Worm (Caenorhabditis elegans) whole organism, L4 larva: ENCODE data around the gene F26A1.1.

Source experiments
- D1046.2 ChIP-seq: fragments of 200-800 bp; sonication (Bioruptor generic); IDR thresholded peaks from 2 replicates; pipeline ENCODE4 v1.3.6; 2022; ENCODE audit warnings: missing genetic modification characterization, missing compliant biosample characterization
- F26F4.8 ChIP-seq: fragments of 200-800 bp; sonication (Bioruptor generic); conservative IDR thresholded peaks from 2 replicates; pipeline ENCODE4 v1.3.6; 2022; ENCODE audit warnings: missing genetic modification characterization, missing compliant biosample characterization
- Y105C5A.15 ChIP-seq: fragments of 200-800 bp; sonication (Bioruptor generic); IDR thresholded peaks from 2 replicates; pipeline ENCODE4 v1.3.6; 2022; ENCODE audit warnings: missing genetic modification characterization, missing compliant biosample characterization
- Y5F2A.4 ChIP-seq: fragments of 200-800 bp; sonication (Bioruptor generic); optimal IDR thresholded peaks from 2 replicates; lab custom pipeline; 2018; ENCODE audit warnings: mild to moderate bottlenecking, missing genetic modification characterization, missing compliant biosample characterization
- aha-1 ChIP-seq: fragments of 150-350 bp; peaks from one replicate; lab custom pipeline; 2014; ENCODE audit warnings: missing biosample characterization, missing genetic modification characterization
- aly-2 ChIP-seq: sonication (generic microtip); optimal IDR thresholded peaks from 2 replicates; lab custom pipeline; 2018; ENCODE audit warnings: missing biosample characterization, missing genetic modification characterization
- ama-1 ChIP-seq: fragments of 150-350 bp; optimal IDR thresholded peaks from 2 replicates; lab custom pipeline; 2014; ENCODE audit warnings: inconsistent platforms, mixed read lengths
- ceh-44 ChIP-seq: fragments of 200-800 bp; sonication (Bioruptor generic); IDR thresholded peaks from 2 replicates; pipeline ENCODE4 v1.3.6; 2022; ENCODE audit warnings: missing genetic modification reagents, missing genetic modification characterization, missing compliant biosample characterization
- dmd-6 ChIP-seq: fragments of 200-800 bp; sonication (Bioruptor generic); IDR thresholded peaks from 2 replicates; pipeline ENCODE4 v1.3.6; 2022; ENCODE audit warnings: missing genetic modification reagents, missing genetic modification characterization, missing compliant biosample characterization
- dpl-1 ChIP-seq: fragments of 150-350 bp; optimal IDR thresholded peaks from 2 replicates; lab custom pipeline; 2014; ENCODE audit warnings: missing biosample characterization, missing genetic modification reagents, missing genetic modification characterization
- egl-27 ChIP-seq: sonication (generic microtip); optimal IDR thresholded peaks from 3 replicates; lab custom pipeline; 2017; ENCODE audit warnings: missing biosample characterization, missing genetic modification reagents, missing genetic modification characterization
- hif-1 ChIP-seq, 2 experiments: sonication (generic microtip); optimal IDR thresholded peaks; 2 replicates each; lab custom pipeline; 2016 to 2017; ENCODE audit warnings: missing compliant biosample characterization in 2 of 2, missing genetic modification characterization in 2 of 2, missing genetic modification reagents in 2 of 2, missing genotype in 2 of 2, mild to moderate bottlenecking in 1 of 2
- hlh-11 ChIP-seq: fragments of 200-800 bp; sonication (Bioruptor generic); optimal IDR thresholded peaks from 2 replicates; lab custom pipeline; 2018; ENCODE audit warnings: mild to moderate bottlenecking, missing genetic modification characterization, missing compliant biosample characterization
- hlh-30 ChIP-seq: sonication (generic microtip); optimal IDR thresholded peaks from 2 replicates; lab custom pipeline; 2017; ENCODE audit warnings: antibody characterized with exemption, mild to moderate bottlenecking, missing genetic modification characterization, missing compliant biosample characterization; ENCODE audit not compliant: insufficient read depth
- hmg-1.1 ChIP-seq: fragments of 200-800 bp; sonication (Bioruptor generic); IDR thresholded peaks from 2 replicates; pipeline ENCODE4 v1.3.6; 2022; ENCODE audit warnings: missing genetic modification reagents, missing genetic modification characterization, missing compliant biosample characterization
- lin-1 ChIP-seq: fragments of 200-800 bp; sonication (Bioruptor generic); IDR thresholded peaks from 2 replicates; pipeline ENCODE4 v1.3.6; 2022; ENCODE audit warnings: missing genetic modification reagents, missing genetic modification characterization, missing compliant biosample characterization
- lir-3 ChIP-seq: sonication (generic microtip); optimal IDR thresholded peaks from 2 replicates; lab custom pipeline; 2016; ENCODE audit warnings: mild to moderate bottlenecking, missing genetic modification characterization, missing compliant biosample characterization
- mdt-29 ChIP-seq: fragments of 200-800 bp; sonication (Bioruptor generic); IDR thresholded peaks from 2 replicates; pipeline ENCODE4 v1.3.6; 2022; ENCODE audit warnings: missing genetic modification reagents, missing genetic modification characterization, missing compliant biosample characterization
- mep-1 ChIP-seq: fragments of 150-350 bp; sonication (generic microtip); optimal IDR thresholded peaks from 3 replicates; lab custom pipeline; 2014; ENCODE audit warnings: missing biosample characterization, missing genetic modification characterization
- mes-2 ChIP-seq: sonication (generic microtip); optimal IDR thresholded peaks from 2 replicates; lab custom pipeline; 2016; ENCODE audit warnings: missing genotype, mild to moderate bottlenecking, missing genetic modification characterization, missing compliant biosample characterization; ENCODE audit not compliant: poor library complexity, severe bottlenecking
- mxl-2 ChIP-seq: fragments of 200-800 bp; sonication (Bioruptor generic); conservative IDR thresholded peaks from 2 replicates; pipeline ENCODE4 v1.3.6; 2022; ENCODE audit warnings: missing genetic modification reagents, missing genetic modification characterization, missing compliant biosample characterization
- nhr-11 ChIP-seq: fragments of 150-350 bp; optimal IDR thresholded peaks from 2 replicates; lab custom pipeline; 2014; ENCODE audit warnings: missing biosample characterization, missing genetic modification characterization
- pqm-1 ChIP-seq: sonication (generic microtip); optimal IDR thresholded peaks from 2 replicates; lab custom pipeline; 2017; ENCODE audit warnings: missing biosample characterization, missing genetic modification characterization
- rbr-2 ChIP-seq: sonication (generic microtip); optimal IDR thresholded peaks from 2 replicates; lab custom pipeline; 2016; ENCODE audit warnings: missing genotype, missing genetic modification characterization, missing compliant biosample characterization
- spr-1 ChIP-seq: sonication (generic microtip); optimal IDR thresholded peaks from 2 replicates; lab custom pipeline; 2016; ENCODE audit warnings: mild to moderate bottlenecking, missing genetic modification characterization, missing compliant biosample characterization
- spr-3 ChIP-seq: fragments of 200-800 bp; sonication (Bioruptor generic); optimal IDR thresholded peaks from 2 replicates; lab custom pipeline; 2018; ENCODE audit warnings: mild to moderate bottlenecking, missing genetic modification characterization, missing compliant biosample characterization
- tag-97 ChIP-seq: fragments of 200-800 bp; sonication (Bioruptor generic); IDR thresholded peaks from 2 replicates; pipeline ENCODE4 v1.3.6; 2022; ENCODE audit warnings: missing genetic modification characterization, missing compliant biosample characterization
- unc-130 ChIP-seq: sonication (generic microtip); optimal IDR thresholded peaks from 2 replicates; lab custom pipeline; 2016; ENCODE audit warnings: missing genetic modification reagents, missing genetic modification characterization, missing compliant biosample characterization
- unc-62 ChIP-seq, 3 experiments: fragments of 150-350 bp in 1 of 3; sonication (generic microtip); optimal IDR thresholded peaks in 2 of 3; peaks in 1 of 3; 1 replicate in 1 of 3; 2 replicates in 2 of 3; lab custom pipeline; 2014 to 2017; ENCODE audit warnings: missing biosample characterization in 3 of 3, missing genetic modification characterization in 3 of 3, missing genetic modification reagents in 3 of 3, missing genotype in 1 of 3

F26A1.1 gene

ce11 chrIII:4829440-4829839, 20.9 kb upstream of the F26A1.1 start, which contains the start of gene F26A1.9:
TSS of gene F26A1.9 (minus strand) at chrIII:4829540.
- TF ChIP-seq lin-1 (GFP tag; lab: Robert Waterston, UW): no peak
- TF ChIP-seq hlh-11: no peak
- TF ChIP-seq unc-130: no peak
- no peak for TF ChIP-seq hmg-1.1 (GFP tag; lab: Robert Waterston, UW)
- TF ChIP-seq nhr-11 (tag; lab: Kevin White, UChicago): no peak
- TF ChIP-seq lir-3 (tag; lab: Kevin White, UChicago): no peak
- TF ChIP-seq tag-97 (GFP tag; lab: Robert Waterston, UW): no peak
- TF ChIP-seq Y5F2A.4 (GFP tag; lab: Kevin White, UChicago): no peak
- no peak for TF ChIP-seq hlh-30 (tag; lab: Kevin White, UChicago)
- TF ChIP-seq pqm-1: no peak
- TF ChIP-seq dpl-1 (GFP tag; lab: Kevin White, UChicago): no peak
- TF ChIP-seq, all 104 proteins: peak for 0

- TF ChIP-seq aly-2 (tag; lab: Kevin White, UChicago) (no peak), dmd-6 (GFP tag; lab: Robert Waterston, UW) (no peak)
Observed at ce11 chrIII:4830207-4830606, 20.1 kb upstream of the F26A1.1 start, which contains the start of gene nspd-9. TSS of gene nspd-9 (minus strand) at chrIII:4830307.

ce11 chrIII:4837429-4837828, 12.9 kb upstream of the F26A1.1 start, which contains the start of the genes acbp-7 and F26A1.19:
TSS of gene acbp-7 (plus strand) at chrIII:4837729.
TSS of gene F26A1.19 (plus strand) at chrIII:4837731.
- no peak for TF ChIP-seq D1046.2
- TF ChIP-seq mes-2: no peak
- TF ChIP-seq ama-1 (lab: Kevin White, UChicago): no peak
- TF ChIP-seq spr-1 (tag; lab: Kevin White, UChicago): no peak
- no peak for TF ChIP-seq mxl-2 (GFP tag; lab: Robert Waterston, UW)
- TF ChIP-seq Y105C5A.15 (GFP tag; lab: Robert Waterston, UW): no peak
- TF ChIP-seq F26F4.8 (GFP tag; lab: Robert Waterston, UW): no peak
- no peak for TF ChIP-seq rbr-2 (tag; lab: Kevin White, UChicago)
- no peak for TF ChIP-seq mdt-29 (GFP tag; lab: Robert Waterston, UW)
- TF ChIP-seq spr-3 (GFP tag; lab: Kevin White, UChicago): no peak
- TF ChIP-seq hif-1 (tag; optimal IDR thresholded peaks at IDR 0.05; lab: Kevin White, UChicago): no peak
- TF ChIP-seq hlh-11: no peak

ce11 chrIII:4842173-4842572, 8.1 kb upstream of the F26A1.1 start, which contains the start of gene clec-156:
TSS of gene clec-156 (minus strand) at chrIII:4842273.
- TF ChIP-seq lin-1 (GFP tag; lab: Robert Waterston, UW) (no peak), unc-62 (GFP tag; optimal IDR thresholded peaks at IDR 0.05 in 1 of 2; lab: Kevin White, UChicago) (peak in 1 of 2 experiments; percentile 51), unc-62 (tag; optimal IDR thresholded peaks at IDR 0.05; lab: Kevin White, UChicago) (no peak)

- TF ChIP-seq egl-27 (tag; lab: Kevin White, UChicago): no peak
- no peak for TF ChIP-seq tag-97 (GFP tag; lab: Robert Waterston, UW)
- no peak for TF ChIP-seq mep-1
- TF ChIP-seq unc-62 (GFP tag; optimal IDR thresholded peaks at IDR 0.05 in 1 of 2; lab: Kevin White, UChicago): peak in 1 of 2 experiments; percentile 63
- no peak for TF ChIP-seq unc-62 (tag; optimal IDR thresholded peaks at IDR 0.05; lab: Kevin White, UChicago)
- no peak for TF ChIP-seq ceh-44 (GFP tag; lab: Robert Waterston, UW)
- TF ChIP-seq, all 104 proteins: peak for 1
Observed at ce11 chrIII:4844327-4844726, 6.0 kb upstream of the F26A1.1 start, which contains the start of the genes clec-157 and fkh-5. TSS of gene clec-157 (minus strand) at chrIII:4844427. TSS of gene fkh-5 (plus strand) at chrIII:4844662.

- TF ChIP-seq aha-1 (tag; lab: Kevin White, UChicago) (peak; percentile 64), hlh-30 (tag; lab: Kevin White, UChicago) (peak; percentile 86), dmd-6 (GFP tag; lab: Robert Waterston, UW) (peak; percentile 11; the same call in 1 of the 2 replicates), aly-2 (tag; lab: Kevin White, UChicago) (no peak)
Observed at ce11 chrIII:4849739-4850138, 568 bp upstream of the F26A1.1 start, which contains the start of gene nonu-1. TSS of gene nonu-1 (minus strand) at chrIII:4849907.
